Worm (Caenorhabditis elegans): ENCODE measurements around the gene B0361.4.

The B0361.4 gene

ce11 chrIII:7272088-7272487, 13.3 kb downstream of the B0361.4 start (continued):
- TF ChIP-seq nhr-6 (tag; optimal IDR thresholded peaks at IDR 0.05) (peak; percentile 78), nhr-77 (tag; optimal IDR thresholded peaks at IDR 0.05) (no peak), lsy-2 (tag; optimal IDR thresholded peaks at IDR 0.05) (peak; percentile 5 to 68), nhr-25 (tag; optimal IDR thresholded peaks at IDR 0.05; ENCODE audit: borderline replicate concordance, insufficient read depth) (peak; percentile 15), Y75B8A.6 (GFP tag; IDR thresholded peaks at IDR 0.05) (no peak), pqm-1 (tag; optimal IDR thresholded peaks at IDR 0.05) (no peak), nhr-42 (GFP tag; IDR thresholded peaks at IDR 0.05) (no peak), daf-16 (GFP tag; optimal IDR thresholded peaks at IDR 0.05) (no peak), daf-16 (tag; optimal IDR thresholded peaks at IDR 0.05) (peak; percentile 21), arid-1 (GFP tag; conservative IDR thresholded peaks at IDR 0.05) (peak; percentile 41; the same call in 1 of the 2 replicates), lin-15B (tag; optimal IDR thresholded peaks at IDR 0.05) (no peak), tag-97 (GFP tag; IDR thresholded peaks at IDR 0.05) (no peak), nhr-48 (tag; optimal IDR thresholded peaks at IDR 0.05) (no peak), lin-38 (GFP tag; IDR thresholded peaks at IDR 0.05) (no peak), nhr-111 (GFP tag; optimal IDR thresholded peaks at IDR 0.05) (no peak), zfp-2 (tag; optimal IDR thresholded peaks at IDR 0.05) (no peak), daf-12 (tag; optimal IDR thresholded peaks at IDR 0.05) (no peak), mdt-29 (GFP tag; IDR thresholded peaks at IDR 0.05) (peak; percentile 61; the same call in 1 of the 2 replicates), tra-1 (GFP tag; IDR thresholded peaks at IDR 0.05) (peak; percentile 71; the same call in 1 of the 2 replicates), nhr-102 (tag; optimal IDR thresholded peaks at IDR 0.05) (no peak), mxl-3 (GFP tag; optimal IDR thresholded peaks at IDR 0.05) (peak; percentile 34), hif-1 (tag; optimal IDR thresholded peaks at IDR 0.05) (peak in 1 of 2 experiments; percentile 30), ztf-7 (tag; optimal IDR thresholded peaks at IDR 0.05) (peak; percentile 26), Y105C5A.15 (GFP tag; IDR thresholded peaks at IDR 0.05) (no peak), dmd-6 (GFP tag; IDR thresholded peaks at IDR 0.05) (peak; percentile 66), Y5F2A.4 (GFP tag; optimal IDR thresholded peaks at IDR 0.05) (no peak), snpc-4 (tag; optimal IDR thresholded peaks at IDR 0.05) (no peak), nhr-11 (tag; optimal IDR thresholded peaks at IDR 0.05) (no peak), T26A8.4 (GFP tag; IDR thresholded peaks at IDR 0.05) (no peak), ceh-62 (tag; optimal IDR thresholded peaks at IDR 0.05) (no peak), F44E2.7 (GFP tag; IDR thresholded peaks at IDR 0.05) (no peak), mxl-2 (GFP tag; conservative IDR thresholded peaks at IDR 0.05) (no peak), saeg-2 (GFP tag; IDR thresholded peaks at IDR 0.05) (no peak), ceh-28 (tag; optimal IDR thresholded peaks at IDR 0.05) (no peak), unc-39 (tag; optimal IDR thresholded peaks at IDR 0.05) (no peak), unc-62 (GFP tag; optimal IDR thresholded peaks at IDR 0.05 in 1 of 2) (peak in 1 of 2 experiments; percentile 11), unc-62 (tag; optimal IDR thresholded peaks at IDR 0.05) (no peak), snpc-1.2 (GFP tag; IDR thresholded peaks at IDR 0.05) (no peak), zip-2 (tag; optimal IDR thresholded peaks at IDR 0.05) (no peak), cey-2 (tag; optimal IDR thresholded peaks at IDR 0.05; ENCODE audit: borderline replicate concordance, insufficient read depth) (no peak), jun-1 (tag; optimal IDR thresholded peaks at IDR 0.05) (no peak), lin-13 (GFP tag; optimal IDR thresholded peaks at IDR 0.05) (no peak)

ce11 chrIII:7272828-7273227, 14.0 kb downstream of the B0361.4 start:
- TF ChIP-seq ztf-7 (tag; optimal IDR thresholded peaks at IDR 0.05) (no peak), lin-1 (GFP tag; IDR thresholded peaks at IDR 0.05) (peak; percentile 36; the same call in 1 of the 2 replicates), hlh-11 (tag; optimal IDR thresholded peaks at IDR 0.05) (peak; percentile 81), hif-1 (tag; optimal IDR thresholded peaks at IDR 0.05) (no peak), skn-1 (tag; optimal IDR thresholded peaks at IDR 0.05) (no peak), nhr-41 (GFP tag; IDR thresholded peaks at IDR 0.05) (no peak), mxl-3 (GFP tag; optimal IDR thresholded peaks at IDR 0.05) (peak; percentile 62), dpl-1 (GFP tag; optimal IDR thresholded peaks at IDR 0.05) (peak; percentile 6), unc-62 (GFP tag; optimal IDR thresholded peaks at IDR 0.05 in 1 of 2) (no peak), unc-62 (tag; optimal IDR thresholded peaks at IDR 0.05) (no peak), cey-2 (tag; optimal IDR thresholded peaks at IDR 0.05; ENCODE audit: borderline replicate concordance, insufficient read depth) (no peak), daf-19 (GFP tag; conservative IDR thresholded peaks at IDR 0.05) (no peak), dve-1 (tag; optimal IDR thresholded peaks at IDR 0.05; ENCODE audit: insufficient read depth) (peak; percentile 72), mes-2 (tag; optimal IDR thresholded peaks at IDR 0.05; ENCODE audit: poor library complexity, severe bottlenecking) (peak; percentile 39), nhr-48 (tag; optimal IDR thresholded peaks at IDR 0.05) (peak; percentile 47), F37D6.2 (tag; optimal IDR thresholded peaks at IDR 0.05) (no peak), daf-16 (GFP tag; optimal IDR thresholded peaks at IDR 0.05) (no peak), daf-16 (tag; optimal IDR thresholded peaks at IDR 0.05) (no peak), dmd-9 (GFP tag; IDR thresholded peaks at IDR 0.05) (0 out of 2 replicates have a peak, but pooled peaks have one; percentile 17)
